Fruit fly (Drosophila melanogaster): ENCODE data around the gene promL.

- no peak for TF ChIP-seq Myc (optimal IDR thresholded peaks at IDR 0.05)
- TF ChIP-seq psq (optimal IDR thresholded peaks at IDR 0.05): no peak
- no peak for TF ChIP-seq h (optimal IDR thresholded peaks at IDR 0.05)
Observed at dm6 chr3L:3172445-3172844, 44.9 kb upstream of the promL start, which contains the start of gene CG14963.

All from Kc167 (cell line).